Fruit fly (Drosophila melanogaster) whole organism, embryonic: ENCODE data around the gene CG5180.

Experiments used
- E2f1 ChIP-seq: fragments of 200-800 bp; sonication (Bioruptor generic); IDR thresholded peaks from 2 replicates; pipeline ENCODE4 v1.3.6; 2022; ENCODE audit warnings: missing biosample characterization, missing genetic modification characterization
- pan ChIP-seq, 4 experiments: fragments of >200 bp in 3 of 4; fragments of 200-800 bp in 1 of 4; sonication (Bioruptor generic) in 1 of 4; optimal IDR thresholded peaks in 3 of 4; IDR thresholded peaks in 1 of 4; 2 replicates each; pipeline versions ENCODE4 v1.3.6 to Lab custom; 2017 to 2022; ENCODE audit warnings: missing biosample characterization in 2 of 4, missing genetic modification characterization in 2 of 4, mixed read lengths in 1 of 4

dm6 chr3R:20558106-20558489 is 368 bp downstream of the CG5180 start:
- TF ChIP-seq pan (optimal IDR thresholded peaks at IDR 0.05; lab: Kevin White, UChicago) (no peak), pan (GFP tag; optimal IDR thresholded peaks at IDR 0.05 in 1 of 2, IDR thresholded peaks at IDR 0.05 in 1 of 2) (no peak), E2f1 (GFP tag; lab: Robert Waterston, UW) (no peak)
